Worm (Caenorhabditis elegans): ENCODE data around the gene B0034.4.

The B0034.4 gene

DNA sequence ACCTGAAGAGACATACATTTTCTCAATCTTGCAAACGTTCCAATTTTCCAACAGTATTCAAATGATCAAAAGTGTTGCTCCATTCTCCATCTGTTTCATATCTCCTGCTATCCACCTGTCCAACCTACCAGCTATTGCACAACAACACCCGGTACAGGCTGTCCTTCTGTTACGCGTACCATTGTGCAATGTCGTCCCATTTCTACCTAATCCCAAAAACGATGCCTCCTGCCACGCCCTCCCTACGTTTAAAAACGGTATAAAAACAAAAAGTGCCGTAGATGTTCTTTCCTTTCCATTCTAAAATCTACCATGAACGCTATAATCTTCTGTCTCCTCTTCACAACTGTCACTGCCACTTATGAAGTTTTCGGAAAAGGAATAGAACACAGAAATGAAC lies 18.9 kb upstream of the B0034.4 start, which contains the start of gene ins-2:
ins-2 (plus strand) TSS at position 301 of the 400 bp plus-strand sequence.
- TF ChIP-seq T22C8.4 (GFP tag; IDR thresholded peaks at IDR 0.05), result no peak
- no peak for TF ChIP-seq cog-1 (tag; optimal IDR thresholded peaks at IDR 0.05)
- no peak for TF ChIP-seq flt-1 (GFP tag; IDR thresholded peaks at IDR 0.05)
- TF ChIP-seq ztf-23 (GFP tag; IDR thresholded peaks at IDR 0.05), result no peak
- no peak for TF ChIP-seq ref-1 (GFP tag; conservative IDR thresholded peaks at IDR 0.05)
- no peak for TF ChIP-seq med-1 (GFP tag; optimal IDR thresholded peaks at IDR 0.05; ENCODE audit: insufficient read depth)
- TF ChIP-seq tab-1 (GFP tag; IDR thresholded peaks at IDR 0.05), result no peak
- no peak for TF ChIP-seq klf-2 (GFP tag; conservative IDR thresholded peaks at IDR 0.05)
- no peak for TF ChIP-seq ztf-29 (GFP tag; IDR thresholded peaks at IDR 0.05)

DNA sequence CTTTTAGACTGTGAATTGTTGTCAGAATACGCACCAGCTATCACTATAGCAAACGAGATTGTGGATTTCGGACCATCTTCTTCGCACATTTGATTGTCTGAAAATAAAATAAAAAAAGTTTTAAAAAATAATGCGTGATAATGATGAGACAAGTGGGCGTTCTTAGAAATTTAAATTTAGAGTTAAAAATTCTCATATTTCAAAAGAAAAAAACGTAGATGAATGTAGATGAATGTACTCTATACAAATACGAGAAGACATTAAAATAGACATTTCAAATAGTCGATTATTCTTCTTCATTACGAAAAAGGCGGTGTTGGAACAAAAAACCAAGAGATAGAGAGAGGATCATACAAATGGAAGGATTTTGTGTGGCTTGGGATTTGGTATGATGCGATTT lies 5.5 kb upstream of the B0034.4 start, which contains the start of gene B0034.5:
B0034.5 (minus strand) TSS at position 101 of the 400 bp plus-strand sequence.
- no peak for TF ChIP-seq ztf-23 (GFP tag; IDR thresholded peaks at IDR 0.05)
- TF ChIP-seq cog-1 (tag; optimal IDR thresholded peaks at IDR 0.05), result no peak
- no peak for TF ChIP-seq tab-1 (GFP tag; IDR thresholded peaks at IDR 0.05)
- no peak for TF ChIP-seq med-1 (GFP tag; optimal IDR thresholded peaks at IDR 0.05; ENCODE audit: insufficient read depth)
- TF ChIP-seq klf-2 (GFP tag; conservative IDR thresholded peaks at IDR 0.05), result no peak

DNA sequence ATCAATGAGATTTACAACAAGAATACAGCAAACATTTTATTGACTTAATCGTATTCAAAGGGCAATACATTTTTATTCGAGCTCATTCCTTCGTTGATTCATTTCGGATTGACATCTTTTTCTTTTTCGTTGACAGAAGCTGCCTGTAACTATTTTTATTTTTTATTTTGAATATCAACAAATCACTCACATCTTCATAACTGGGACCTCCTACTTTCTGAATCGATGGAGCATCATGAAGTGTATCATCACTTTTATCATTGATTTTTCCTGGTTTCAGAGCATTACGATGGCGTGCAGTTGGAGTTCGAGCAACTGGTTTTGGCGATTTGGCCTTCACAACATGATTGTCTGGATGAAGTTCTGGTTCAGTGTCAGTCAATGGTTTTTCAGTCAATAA lies 1.3 kb downstream of the B0034.4 start, which contains the start of gene B0034.1:
B0034.1 (plus strand) TSS at position 301 of the 400 bp plus-strand sequence.
- no peak for TF ChIP-seq med-1 (GFP tag; optimal IDR thresholded peaks at IDR 0.05; ENCODE audit: insufficient read depth)
- TF ChIP-seq ztf-23 (GFP tag; IDR thresholded peaks at IDR 0.05), result no peak
- no peak for TF ChIP-seq klf-2 (GFP tag; conservative IDR thresholded peaks at IDR 0.05)
- TF ChIP-seq ztf-29 (GFP tag; IDR thresholded peaks at IDR 0.05), result no peak
- no peak for TF ChIP-seq cog-1 (tag; optimal IDR thresholded peaks at IDR 0.05)
- TF ChIP-seq T22C8.4 (GFP tag; IDR thresholded peaks at IDR 0.05), result no peak
- no peak for TF ChIP-seq tab-1 (GFP tag; IDR thresholded peaks at IDR 0.05)
- TF ChIP-seq ref-1 (GFP tag; conservative IDR thresholded peaks at IDR 0.05), result no peak
- no peak for TF ChIP-seq flt-1 (GFP tag; IDR thresholded peaks at IDR 0.05)

DNA sequence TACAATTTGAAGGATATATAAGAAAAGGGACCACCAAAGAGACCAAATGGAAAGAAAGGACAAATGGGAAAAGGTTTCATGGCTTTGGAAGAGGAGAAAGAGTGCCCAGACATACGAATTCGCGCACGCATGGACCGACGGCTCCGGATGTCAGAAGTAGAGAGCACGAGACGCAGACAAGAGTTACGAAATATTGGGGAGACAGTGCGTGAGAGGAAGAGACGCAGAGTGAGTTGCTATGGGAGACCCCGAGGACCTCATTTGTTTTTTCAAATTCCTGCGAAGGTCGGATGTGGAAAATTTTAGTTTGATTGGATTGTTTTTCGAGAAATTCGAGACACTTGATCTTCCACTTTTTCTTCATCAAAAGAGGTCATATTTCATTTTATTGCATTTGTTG lies 2.7 kb downstream of the B0034.4 start:
- TF ChIP-seq cog-1 (tag; optimal IDR thresholded peaks at IDR 0.05) (no peak), T22C8.4 (GFP tag; IDR thresholded peaks at IDR 0.05) (no peak), flt-1 (GFP tag; IDR thresholded peaks at IDR 0.05) (no peak), ztf-29 (GFP tag; IDR thresholded peaks at IDR 0.05) (no peak), klf-2 (GFP tag; conservative IDR thresholded peaks at IDR 0.05) (no peak), ref-1 (GFP tag; conservative IDR thresholded peaks at IDR 0.05) (no peak), tab-1 (GFP tag; IDR thresholded peaks at IDR 0.05) (no peak), med-1 (GFP tag; optimal IDR thresholded peaks at IDR 0.05; ENCODE audit: insufficient read depth) (no peak), ztf-23 (GFP tag; IDR thresholded peaks at IDR 0.05) (no peak)

DNA sequence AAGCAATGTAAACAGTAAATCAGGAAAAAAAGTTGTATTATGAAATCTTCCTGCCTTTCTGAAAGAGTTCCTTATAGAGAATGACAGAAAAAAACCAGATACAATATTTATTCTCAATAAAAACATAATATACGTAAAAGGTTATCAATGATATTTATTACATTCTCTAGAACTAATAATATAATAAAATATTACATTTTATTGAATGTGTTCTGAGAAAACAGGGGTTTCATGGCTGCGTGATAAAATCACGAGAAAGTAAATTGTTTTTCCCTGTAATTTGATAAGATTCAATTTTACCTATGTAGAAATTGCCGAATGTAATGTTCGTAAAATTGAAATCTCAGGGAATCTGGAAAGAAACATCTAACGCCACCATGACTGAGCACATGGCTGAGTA lies 4.4 kb downstream of the B0034.4 start:
- TF ChIP-seq tab-1 (GFP tag; IDR thresholded peaks at IDR 0.05) (no peak), klf-2 (GFP tag; conservative IDR thresholded peaks at IDR 0.05) (no peak), cog-1 (tag; optimal IDR thresholded peaks at IDR 0.05) (no peak), flt-1 (GFP tag; IDR thresholded peaks at IDR 0.05) (no peak), ztf-29 (GFP tag; IDR thresholded peaks at IDR 0.05) (no peak), ztf-23 (GFP tag; IDR thresholded peaks at IDR 0.05) (no peak), T22C8.4 (GFP tag; IDR thresholded peaks at IDR 0.05) (no peak), med-1 (GFP tag; optimal IDR thresholded peaks at IDR 0.05; ENCODE audit: insufficient read depth) (no peak), ref-1 (GFP tag; conservative IDR thresholded peaks at IDR 0.05) (no peak)

DNA sequence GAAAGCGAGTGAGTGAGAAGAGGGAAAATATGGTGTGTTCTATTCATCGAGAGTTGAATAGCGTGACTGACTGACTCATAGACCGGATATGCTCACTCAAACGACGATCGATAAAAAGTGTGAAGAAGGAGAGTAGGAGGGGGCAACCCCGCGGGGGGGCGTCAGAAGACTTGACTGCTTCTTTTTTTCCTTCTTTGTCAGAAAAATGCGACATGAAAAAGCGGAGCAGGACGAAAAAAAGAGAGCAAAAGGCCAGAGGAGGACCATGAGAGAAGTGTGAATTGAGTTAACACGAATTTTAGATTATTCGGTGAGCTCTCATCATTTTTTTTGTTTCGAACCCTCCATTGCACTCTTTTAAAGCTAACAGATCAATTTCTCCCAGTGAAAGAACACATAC lies 7.0 kb downstream of the B0034.4 start:
- no peak for TF ChIP-seq cog-1 (tag; optimal IDR thresholded peaks at IDR 0.05)
- no peak for TF ChIP-seq ztf-23 (GFP tag; IDR thresholded peaks at IDR 0.05)
- no peak for TF ChIP-seq klf-2 (GFP tag; conservative IDR thresholded peaks at IDR 0.05)
- TF ChIP-seq ref-1 (GFP tag; conservative IDR thresholded peaks at IDR 0.05), result no peak
- TF ChIP-seq T22C8.4 (GFP tag; IDR thresholded peaks at IDR 0.05), result no peak
- no peak for TF ChIP-seq flt-1 (GFP tag; IDR thresholded peaks at IDR 0.05)
- TF ChIP-seq med-1 (GFP tag; optimal IDR thresholded peaks at IDR 0.05; ENCODE audit: insufficient read depth), result no peak
- TF ChIP-seq ztf-29 (GFP tag; IDR thresholded peaks at IDR 0.05), result no peak
- no peak for TF ChIP-seq tab-1 (GFP tag; IDR thresholded peaks at IDR 0.05)

DNA sequence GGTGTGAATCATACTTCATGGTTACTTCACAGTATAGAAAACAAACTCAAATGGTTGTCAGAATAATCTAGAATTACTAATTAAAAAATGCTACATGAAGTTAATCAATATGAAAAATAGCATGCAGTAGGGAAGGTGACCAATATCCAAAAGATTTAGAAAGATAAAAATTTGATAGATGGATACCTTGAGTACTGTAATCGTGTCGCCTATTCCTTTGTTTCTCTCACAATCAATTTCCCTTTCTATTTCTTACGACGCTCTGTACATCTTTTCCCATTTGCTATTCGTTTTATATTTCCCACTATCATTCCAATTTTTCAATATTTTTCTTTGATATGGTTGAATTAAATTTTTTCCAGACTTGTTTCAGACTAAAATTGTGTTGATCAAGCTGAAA lies 8.0 kb downstream of the B0034.4 start, which contains the start of gene B0034.7:
B0034.7 (plus strand) TSS at position 301 of the 400 bp plus-strand sequence.
- TF ChIP-seq tab-1 (GFP tag; IDR thresholded peaks at IDR 0.05) (no peak), med-1 (GFP tag; optimal IDR thresholded peaks at IDR 0.05; ENCODE audit: insufficient read depth) (no peak)

DNA sequence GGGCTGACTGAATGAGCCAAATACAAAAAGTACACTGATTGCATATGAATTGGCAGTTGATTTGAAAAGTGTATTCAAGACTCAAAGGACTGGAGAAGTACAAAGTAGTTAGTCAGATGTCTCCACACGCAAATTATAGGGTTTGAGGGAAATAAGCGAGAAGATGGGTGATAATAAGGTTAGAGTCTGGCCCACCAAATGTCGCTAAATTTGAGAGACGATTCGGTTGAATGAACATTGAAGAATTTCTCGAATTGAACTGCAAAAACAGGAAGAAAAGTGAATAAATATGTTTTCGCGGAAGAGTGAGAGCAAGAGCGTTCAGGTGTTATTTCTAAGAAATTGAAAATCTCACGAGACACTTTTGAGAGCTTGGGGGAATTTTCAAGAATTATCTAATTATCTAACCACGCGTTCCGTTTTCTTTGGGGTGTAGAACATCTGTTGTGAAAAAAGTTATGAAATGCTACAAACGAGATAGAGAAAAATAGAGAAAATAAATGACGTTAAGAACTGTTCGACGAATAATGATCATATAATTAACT lies 9.7 kb downstream of the B0034.4 start:
- TF ChIP-seq ztf-23 (GFP tag; IDR thresholded peaks at IDR 0.05) (no peak), cog-1 (tag; optimal IDR thresholded peaks at IDR 0.05) (no peak), ztf-29 (GFP tag; IDR thresholded peaks at IDR 0.05) (no peak), klf-2 (GFP tag; conservative IDR thresholded peaks at IDR 0.05) (no peak), T22C8.4 (GFP tag; IDR thresholded peaks at IDR 0.05) (no peak), tab-1 (GFP tag; IDR thresholded peaks at IDR 0.05) (no peak), med-1 (GFP tag; optimal IDR thresholded peaks at IDR 0.05; ENCODE audit: insufficient read depth) (no peak), flt-1 (GFP tag; IDR thresholded peaks at IDR 0.05) (no peak), ref-1 (GFP tag; conservative IDR thresholded peaks at IDR 0.05) (no peak)

DNA sequence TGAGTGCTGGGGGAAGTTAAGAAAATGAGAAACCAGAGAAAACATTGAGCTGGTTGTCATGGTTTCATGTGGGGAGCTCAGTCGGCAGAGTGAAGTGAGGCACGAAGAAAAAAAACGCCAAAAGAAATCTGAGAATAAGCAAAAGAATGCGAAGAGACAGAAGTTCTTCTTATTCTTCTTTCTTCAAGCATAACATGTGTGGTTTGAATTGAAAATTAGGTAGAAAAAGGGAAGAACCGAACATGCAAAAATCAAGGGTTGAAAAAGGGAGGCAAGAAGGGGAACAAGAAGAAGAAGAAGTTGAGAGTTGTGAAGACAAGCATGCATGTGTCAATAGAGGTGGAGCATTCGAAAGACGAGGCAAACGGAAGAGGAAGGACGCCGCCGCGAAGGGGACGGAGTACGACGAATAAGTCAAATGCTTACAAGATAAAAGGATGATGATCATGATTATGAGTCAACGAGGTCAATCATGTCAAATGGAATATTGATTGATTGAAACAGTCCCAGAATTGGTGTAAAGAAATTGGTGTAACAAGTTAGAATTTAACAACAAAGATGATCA lies 11.4 kb downstream of the B0034.4 start:
- TF ChIP-seq tab-1 (GFP tag; IDR thresholded peaks at IDR 0.05) (no peak), T22C8.4 (GFP tag; IDR thresholded peaks at IDR 0.05) (no peak), med-1 (GFP tag; optimal IDR thresholded peaks at IDR 0.05; ENCODE audit: insufficient read depth) (no peak), klf-2 (GFP tag; conservative IDR thresholded peaks at IDR 0.05) (no peak), ztf-29 (GFP tag; IDR thresholded peaks at IDR 0.05) (no peak), ref-1 (GFP tag; conservative IDR thresholded peaks at IDR 0.05) (no peak), cog-1 (tag; optimal IDR thresholded peaks at IDR 0.05) (no peak), ztf-23 (GFP tag; IDR thresholded peaks at IDR 0.05) (no peak), flt-1 (GFP tag; IDR thresholded peaks at IDR 0.05) (no peak)

Data from whole organism, midembryonic.